Worm (Caenorhabditis elegans) whole organism, late embryonic: Measurements from ENCODE around the gene amt-4.

ENCODE experiments used
- C08G9.2 ChIP-seq: sonication (generic microtip); optimal IDR thresholded peaks from 2 replicates; lab custom pipeline; 2016; ENCODE audit warnings: mild to moderate bottlenecking, missing genetic modification characterization, moderate library complexity, missing compliant biosample characterization
- ama-1 ChIP-seq: fragments of 150-350 bp; optimal IDR thresholded peaks from 2 replicates; lab custom pipeline; 2014
- nfya-1 ChIP-seq: sonication (generic microtip); optimal IDR thresholded peaks from 2 replicates; lab custom pipeline; 2017; ENCODE audit warnings: missing genetic modification characterization, mild to moderate bottlenecking, missing compliant biosample characterization, antibody characterized with exemption, moderate library complexity
- pag-3 ChIP-seq: sonication (generic microtip); optimal IDR thresholded peaks from 2 replicates; lab custom pipeline; 2016; ENCODE audit warnings: missing compliant biosample characterization, missing genetic modification characterization, borderline replicate concordance
- pha-4 ChIP-seq: fragments of 150-350 bp; optimal IDR thresholded peaks from 2 replicates; lab custom pipeline; 2018; ENCODE audit warnings: missing biosample characterization, missing genetic modification reagents, missing genetic modification characterization
- pros-1 ChIP-seq: fragments of 150-350 bp; optimal IDR thresholded peaks from 2 replicates; lab custom pipeline; 2014; ENCODE audit warnings: missing biosample characterization, missing genetic modification reagents, missing genetic modification characterization
- unc-55 ChIP-seq: sonication (generic microtip); optimal IDR thresholded peaks from 2 replicates; lab custom pipeline; 2017; ENCODE audit warnings: missing biosample characterization, missing genetic modification reagents, missing genetic modification characterization

ce11 chrX:4578581-4578980, 13.5 kb downstream of the amt-4 start:
- TF ChIP-seq C08G9.2 (tag; lab: Kevin White, UChicago) (no peak), pha-4 (tag; lab: Kevin White, UChicago) (no peak), nfya-1 (tag; lab: Kevin White, UChicago) (no peak), ama-1 (lab: Kevin White, UChicago) (no peak), pros-1 (tag; lab: Kevin White, UChicago) (no peak), pag-3 (tag; lab: Kevin White, UChicago) (no peak), unc-55 (GFP tag; lab: Kevin White, UChicago) (no peak)
